Fruit fly (Drosophila melanogaster): ENCODE results near the gene CG14664.

DNA sequence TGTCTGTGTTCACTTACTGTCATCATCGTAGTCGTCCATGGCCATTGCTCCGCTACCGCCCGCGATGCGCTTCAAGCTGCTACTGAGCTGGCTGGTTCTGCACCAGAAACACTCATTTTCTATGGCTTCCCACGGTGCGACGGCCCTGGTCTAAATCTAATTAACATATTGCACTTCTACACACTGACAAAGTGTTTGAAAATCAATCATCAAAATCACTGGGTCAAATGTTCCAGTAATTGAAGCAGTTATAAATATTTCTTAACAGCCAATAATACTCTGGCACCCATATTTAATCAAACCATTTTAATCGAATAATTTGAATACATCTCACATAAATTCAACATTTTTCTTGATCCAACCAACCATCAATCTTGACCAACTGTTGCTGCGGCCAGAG, 13.3 kb downstream of the CG14664 start, which contains the start of gene rtp:
- TF ChIP-seq psq (optimal IDR thresholded peaks at IDR 0.05) (no peak), Myc (optimal IDR thresholded peaks at IDR 0.05) (no peak), Sin3A (optimal IDR thresholded peaks at IDR 0.05) (no peak)
